Worm (Caenorhabditis elegans) whole organism, L2 larva: Measurements from ENCODE around the gene gcy-32.

ENCODE experiments used
- C34F6.9 ChIP-seq: fragments of 150-350 bp; optimal IDR thresholded peaks from 2 replicates; lab custom pipeline; 2014; ENCODE audit warnings: missing biosample characterization, missing genetic modification characterization
- ZK546.5 ChIP-seq: sonication (generic microtip); optimal IDR thresholded peaks from 2 replicates; lab custom pipeline; 2017; ENCODE audit warnings: missing biosample characterization, missing genetic modification characterization
- ama-1 ChIP-seq: fragments of 150-350 bp; optimal IDR thresholded peaks from 2 replicates; lab custom pipeline; 2018; ENCODE audit warnings: inconsistent platforms
- elt-3 ChIP-seq: sonication (generic microtip); optimal IDR thresholded peaks from 2 replicates; lab custom pipeline; 2017; ENCODE audit warnings: missing biosample characterization, missing genetic modification characterization
- lsy-2 ChIP-seq, 2 experiments: fragments of 150-350 bp in 1 of 2; sonication (generic microtip) in 1 of 2; optimal IDR thresholded peaks; 2 replicates each; lab custom pipeline; 2014 to 2017; ENCODE audit warnings: missing biosample characterization in 2 of 2, missing genetic modification characterization in 2 of 2
- nhr-11 ChIP-seq: fragments of 150-350 bp; optimal IDR thresholded peaks from 2 replicates; lab custom pipeline; 2014; ENCODE audit warnings: missing biosample characterization, missing genetic modification characterization
- nhr-237 ChIP-seq: fragments of 150-350 bp; optimal IDR thresholded peaks from 2 replicates; lab custom pipeline; 2014; ENCODE audit warnings: missing biosample characterization, missing genetic modification characterization
- skn-1 ChIP-seq: sonication (generic microtip); optimal IDR thresholded peaks from 2 replicates; lab custom pipeline; 2017; ENCODE audit warnings: missing biosample characterization, missing genetic modification characterization
- snpc-4 ChIP-seq: fragments of 150-350 bp; optimal IDR thresholded peaks from 2 replicates; lab custom pipeline; 2014; ENCODE audit warnings: missing biosample characterization, missing genetic modification characterization
- unc-62 ChIP-seq: fragments of 150-350 bp; optimal IDR thresholded peaks from 2 replicates; lab custom pipeline; 2014; ENCODE audit warnings: missing biosample characterization, missing genetic modification reagents, missing genetic modification characterization

DNA sequence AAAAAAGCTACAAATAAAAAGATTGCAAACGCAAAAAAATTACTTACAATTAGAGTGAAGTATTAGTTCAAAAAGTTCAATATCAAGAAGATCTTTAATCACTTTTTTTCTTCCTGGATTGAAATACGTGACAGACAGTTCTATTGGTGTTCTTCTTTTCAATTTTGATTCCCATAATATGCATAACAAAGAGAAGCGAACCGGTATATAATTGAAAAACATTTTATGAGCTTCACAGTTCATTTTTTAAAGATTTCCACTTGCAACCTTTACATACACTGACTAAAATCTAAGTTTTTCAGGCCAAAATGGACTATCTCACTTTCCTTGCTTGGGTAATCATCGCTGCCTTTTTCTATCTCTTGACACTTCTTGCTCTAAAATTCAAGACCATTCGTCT is 38.8 kb downstream of the gcy-32 start, which contains the start of gene T22G5.1:
- TF ChIP-seq nhr-237 (no peak), snpc-4 (tag; lab: Kevin White, UChicago) (no peak), C34F6.9 (tag; lab: Kevin White, UChicago) (no peak), nhr-11 (tag; lab: Kevin White, UChicago) (no peak), ama-1 (lab: Kevin White, UChicago) (no peak), elt-3 (tag; lab: Kevin White, UChicago) (no peak), unc-62 (GFP tag; lab: Kevin White, UChicago) (no peak), skn-1 (tag; lab: Kevin White, UChicago) (no peak), lsy-2 (tag; optimal IDR thresholded peaks at IDR 0.05; lab: Kevin White, UChicago) (no peak), ZK546.5 (tag; lab: Kevin White, UChicago) (no peak)
